Worm (Caenorhabditis elegans) whole organism, mixed stage, embryonic: Measurements from ENCODE around the gene anoh-1.

Experiments used
- M03D4.4 ChIP-seq: sonication (generic microtip); optimal IDR thresholded peaks from 2 replicates; lab custom pipeline; 2017; ENCODE audit warnings: mild to moderate bottlenecking, missing genetic modification characterization, missing compliant biosample characterization
- bed-3 ChIP-seq: fragments of 200-800 bp; sonication (Bioruptor generic); optimal IDR thresholded peaks from 3 replicates; lab custom pipeline; 2018; ENCODE audit warnings: mild to moderate bottlenecking, missing genetic modification characterization, moderate library complexity, missing compliant biosample characterization
- blmp-1 ChIP-seq: fragments of 150-350 bp; optimal IDR thresholded peaks from 2 replicates; lab custom pipeline; 2014; ENCODE audit warnings: missing biosample characterization, missing genetic modification characterization
- ceh-39 ChIP-seq: fragments of 150-350 bp; optimal IDR thresholded peaks from 2 replicates; lab custom pipeline; 2014; ENCODE audit warnings: missing biosample characterization, missing genetic modification characterization
- ceh-43 ChIP-seq: fragments of 200-800 bp; sonication (Bioruptor generic); optimal IDR thresholded peaks from 2 replicates; lab custom pipeline; 2018; ENCODE audit warnings: mild to moderate bottlenecking, missing genetic modification characterization, moderate library complexity, missing compliant biosample characterization
- ceh-83 ChIP-seq: fragments of 200-800 bp; sonication (Bioruptor generic); optimal IDR thresholded peaks from 2 replicates; lab custom pipeline; 2018; ENCODE audit warnings: mild to moderate bottlenecking, missing genetic modification characterization, missing compliant biosample characterization
- ces-1 ChIP-seq: fragments of 150-350 bp; optimal IDR thresholded peaks from 2 replicates; lab custom pipeline; 2014; ENCODE audit warnings: missing biosample characterization, missing genetic modification reagents, missing genetic modification characterization
- cnd-1 ChIP-seq: fragments of 200-800 bp; sonication (Bioruptor generic); optimal IDR thresholded peaks from 2 replicates; lab custom pipeline; 2018; ENCODE audit warnings: mild to moderate bottlenecking, missing genetic modification characterization, missing compliant biosample characterization
- drap-1 ChIP-seq: fragments of 200-800 bp; sonication (Bioruptor generic); optimal IDR thresholded peaks from 3 replicates; lab custom pipeline; 2018; ENCODE audit warnings: mild to moderate bottlenecking, missing genetic modification characterization, missing compliant biosample characterization
- elt-1 ChIP-seq: sonication (generic microtip); optimal IDR thresholded peaks from 2 replicates; lab custom pipeline; 2017; ENCODE audit warnings: missing genetic modification characterization, mild to moderate bottlenecking, missing compliant biosample characterization, antibody characterized with exemption, moderate library complexity, borderline replicate concordance; ENCODE audit not compliant: insufficient read depth
- elt-3 ChIP-seq: fragments of 150-350 bp; optimal IDR thresholded peaks from 2 replicates; lab custom pipeline; 2014; ENCODE audit warnings: missing biosample characterization, missing genetic modification characterization
- flh-1 ChIP-seq: fragments of 200-800 bp; sonication (Bioruptor generic); optimal IDR thresholded peaks from 2 replicates; lab custom pipeline; 2018; ENCODE audit warnings: mild to moderate bottlenecking, missing genetic modification characterization, moderate library complexity, missing compliant biosample characterization
- ham-2 ChIP-seq: fragments of 200-800 bp; sonication (Bioruptor generic); optimal IDR thresholded peaks from 2 replicates; lab custom pipeline; 2018; ENCODE audit warnings: mild to moderate bottlenecking, missing genetic modification characterization, missing compliant biosample characterization
- hlh-1 ChIP-seq: fragments of 150-350 bp; optimal IDR thresholded peaks from 2 replicates; lab custom pipeline; 2014; ENCODE audit warnings: missing biosample characterization, missing genetic modification reagents, missing genetic modification characterization
- lin-13 ChIP-seq: fragments of 150-350 bp; optimal IDR thresholded peaks from 2 replicates; lab custom pipeline; 2014; ENCODE audit warnings: missing biosample characterization, missing genetic modification characterization
- lin-32 ChIP-seq: fragments of 200-800 bp; sonication (Bioruptor generic); optimal IDR thresholded peaks from 2 replicates; lab custom pipeline; 2018; ENCODE audit warnings: mild to moderate bottlenecking, missing genetic modification characterization, missing compliant biosample characterization
- lsy-2 ChIP-seq: fragments of 150-350 bp; optimal IDR thresholded peaks from 2 replicates; lab custom pipeline; 2014; ENCODE audit warnings: missing biosample characterization, missing genetic modification characterization
- mab-5 ChIP-seq: fragments of 150-350 bp; optimal IDR thresholded peaks from 2 replicates; lab custom pipeline; 2014; ENCODE audit warnings: missing biosample characterization, missing genetic modification characterization
- mep-1 ChIP-seq: fragments of 150-350 bp; optimal IDR thresholded peaks from 2 replicates; lab custom pipeline; 2017; ENCODE audit warnings: missing biosample characterization, missing genetic modification reagents, missing genetic modification characterization, inconsistent platforms
- mls-2 ChIP-seq: sonication (generic microtip); optimal IDR thresholded peaks from 2 replicates; lab custom pipeline; 2016; ENCODE audit warnings: mild to moderate bottlenecking, missing genetic modification characterization, moderate library complexity, missing compliant biosample characterization
- nhr-12 ChIP-seq: fragments of 150-350 bp; optimal IDR thresholded peaks from 2 replicates; lab custom pipeline; 2014; ENCODE audit warnings: missing biosample characterization, missing genetic modification characterization
- nhr-2 ChIP-seq: fragments of 150-350 bp; optimal IDR thresholded peaks from 2 replicates; lab custom pipeline; 2014; ENCODE audit warnings: missing biosample characterization, missing genetic modification characterization
- nhr-237 ChIP-seq: fragments of 150-350 bp; optimal IDR thresholded peaks from 2 replicates; lab custom pipeline; 2014; ENCODE audit warnings: missing biosample characterization, missing genetic modification characterization
- nhr-28 ChIP-seq: fragments of 150-350 bp; optimal IDR thresholded peaks from 2 replicates; lab custom pipeline; 2014; ENCODE audit warnings: missing biosample characterization, missing genetic modification characterization
- nhr-76 ChIP-seq: sonication (generic microtip); optimal IDR thresholded peaks from 2 replicates; lab custom pipeline; 2017; ENCODE audit warnings: missing biosample characterization, missing genetic modification characterization
- pha-4 ChIP-seq: fragments of 150-350 bp; optimal IDR thresholded peaks from 2 replicates; lab custom pipeline; 2018; ENCODE audit warnings: missing biosample characterization, missing genetic modification reagents, missing genetic modification characterization
- sem-2 ChIP-seq: fragments of 200-800 bp; sonication (Bioruptor generic); optimal IDR thresholded peaks from 2 replicates; lab custom pipeline; 2018; ENCODE audit warnings: mild to moderate bottlenecking, missing genetic modification characterization, missing compliant biosample characterization
- snpc-4 ChIP-seq: fragments of 150-350 bp; optimal IDR thresholded peaks from 2 replicates; lab custom pipeline; 2014; ENCODE audit warnings: missing biosample characterization, missing genetic modification characterization
- sptf-1 ChIP-seq: sonication (generic microtip); optimal IDR thresholded peaks from 2 replicates; lab custom pipeline; 2017; ENCODE audit warnings: mild to moderate bottlenecking, missing genetic modification characterization, moderate library complexity, missing compliant biosample characterization
- tbx-8 ChIP-seq: fragments of 200-800 bp; sonication (Bioruptor generic); optimal IDR thresholded peaks from 2 replicates; lab custom pipeline; 2018; ENCODE audit warnings: mild to moderate bottlenecking, missing genetic modification characterization, moderate library complexity, missing compliant biosample characterization
- unc-120 ChIP-seq: sonication (generic microtip); optimal IDR thresholded peaks from 2 replicates; lab custom pipeline; 2017; ENCODE audit warnings: missing genetic modification characterization, missing compliant biosample characterization; ENCODE audit not compliant: poor library complexity, severe bottlenecking
- unc-39 ChIP-seq: fragments of 150-350 bp; optimal IDR thresholded peaks from 2 replicates; lab custom pipeline; 2014; ENCODE audit warnings: missing biosample characterization, missing genetic modification characterization
- unc-62 ChIP-seq: fragments of 150-350 bp; optimal IDR thresholded peaks from 2 replicates; lab custom pipeline; 2014; ENCODE audit warnings: missing biosample characterization, missing genetic modification reagents, missing genetic modification characterization
- zip-8 ChIP-seq: fragments of 150-350 bp; optimal IDR thresholded peaks from 2 replicates; lab custom pipeline; 2014; ENCODE audit warnings: missing biosample characterization, missing genetic modification characterization
- ztf-11 ChIP-seq: fragments of 150-350 bp; optimal IDR thresholded peaks from 2 replicates; lab custom pipeline; 2014; ENCODE audit warnings: missing biosample characterization, missing genetic modification characterization

anoh-1 gene

DNA sequence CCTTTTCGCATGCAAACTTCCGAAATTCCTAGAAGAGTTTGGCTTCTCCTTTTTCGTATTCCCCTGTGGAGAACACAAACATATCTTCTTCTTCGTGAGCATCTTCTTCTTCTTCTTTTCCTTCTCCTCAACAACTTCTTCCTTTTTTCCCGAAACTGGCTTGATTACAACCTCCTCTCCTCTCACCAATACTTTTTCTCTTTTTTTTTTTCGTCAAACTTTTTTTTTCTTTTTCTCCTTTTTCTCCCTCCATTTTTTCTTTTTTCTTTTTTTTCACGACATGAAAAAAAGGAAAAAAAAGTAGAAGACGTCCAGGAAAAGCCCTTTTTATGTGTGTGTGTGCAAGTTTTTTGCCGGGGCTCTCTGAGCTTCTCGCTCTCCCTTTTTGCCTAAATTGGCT is 24.5 kb downstream of the anoh-1 start:
- TF ChIP-seq flh-1 (GFP tag; lab: Kevin White, UChicago) (no peak), ces-1 (GFP tag; lab: Kevin White, UChicago) (peak; percentile 35)

DNA sequence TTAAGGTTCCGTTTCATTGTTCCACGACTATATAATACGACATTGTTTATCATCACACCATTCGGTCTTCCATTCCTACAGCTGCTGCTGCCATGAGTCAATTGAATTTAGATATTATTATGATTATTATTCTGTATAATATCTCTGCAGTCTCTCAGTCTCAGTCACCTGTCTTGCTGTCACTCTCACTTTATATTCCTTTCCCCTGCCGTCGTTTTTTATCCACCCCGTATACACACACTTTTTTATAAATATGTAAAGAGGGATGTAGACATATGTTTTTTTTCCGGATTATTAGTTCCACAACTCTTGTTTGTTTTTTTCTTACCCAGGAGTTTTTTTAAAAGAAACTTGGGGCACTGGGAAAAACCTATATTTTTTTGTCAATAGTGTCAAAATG is 25.9 kb downstream of the anoh-1 start:
- TF ChIP-seq sem-2 (no peak), nhr-2 (tag; lab: Kevin White, UChicago) (no peak)

DNA sequence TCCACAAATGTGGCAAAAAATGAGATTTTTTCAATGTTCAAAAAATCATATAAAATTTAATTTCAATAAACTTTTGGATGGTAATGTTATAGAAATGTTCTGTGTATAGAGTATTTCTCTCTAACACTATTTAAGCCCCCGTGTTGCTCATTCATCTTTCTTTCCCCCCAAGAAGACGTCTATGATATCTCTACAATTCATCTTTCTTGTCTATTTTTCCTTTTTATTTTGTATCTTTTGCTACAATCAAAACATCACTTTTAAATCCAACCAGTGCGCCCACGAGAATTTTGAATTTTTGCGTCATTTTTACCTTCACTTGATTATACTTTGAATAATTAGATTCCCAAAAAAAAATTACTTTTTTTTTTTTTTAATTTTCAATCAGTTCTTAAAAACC is 26.4 kb downstream of the anoh-1 start:
- no peak for TF ChIP-seq hlh-1 (tag; lab: Kevin White, UChicago)
- no peak for TF ChIP-seq sem-2
- no peak for TF ChIP-seq snpc-4
- no peak for TF ChIP-seq flh-1 (GFP tag; lab: Kevin White, UChicago)
- no peak for TF ChIP-seq ces-1 (GFP tag; lab: Kevin White, UChicago)
- no peak for TF ChIP-seq ham-2 (GFP tag; lab: Kevin White, UChicago)
- TF ChIP-seq unc-120, result no peak
- no peak for TF ChIP-seq ztf-11 (tag; lab: Kevin White, UChicago)
- TF ChIP-seq tbx-8 (GFP tag; lab: Kevin White, UChicago), result no peak
- no peak for TF ChIP-seq mep-1 (tag; lab: Kevin White, UChicago)
- TF ChIP-seq ceh-43, result no peak
- no peak for TF ChIP-seq unc-62 (GFP tag; lab: Kevin White, UChicago)
- no peak for TF ChIP-seq cnd-1
- no peak for TF ChIP-seq sptf-1 (tag; lab: Kevin White, UChicago)
- TF ChIP-seq lin-32 (GFP tag; lab: Kevin White, UChicago), result no peak
- no peak for TF ChIP-seq pha-4 (tag; lab: Kevin White, UChicago)
- no peak for TF ChIP-seq unc-39
- no peak for TF ChIP-seq bed-3 (GFP tag; lab: Kevin White, UChicago)
- no peak for TF ChIP-seq lin-13 (tag; lab: Kevin White, UChicago)
- TF ChIP-seq, all 35 proteins: peak for 0

DNA sequence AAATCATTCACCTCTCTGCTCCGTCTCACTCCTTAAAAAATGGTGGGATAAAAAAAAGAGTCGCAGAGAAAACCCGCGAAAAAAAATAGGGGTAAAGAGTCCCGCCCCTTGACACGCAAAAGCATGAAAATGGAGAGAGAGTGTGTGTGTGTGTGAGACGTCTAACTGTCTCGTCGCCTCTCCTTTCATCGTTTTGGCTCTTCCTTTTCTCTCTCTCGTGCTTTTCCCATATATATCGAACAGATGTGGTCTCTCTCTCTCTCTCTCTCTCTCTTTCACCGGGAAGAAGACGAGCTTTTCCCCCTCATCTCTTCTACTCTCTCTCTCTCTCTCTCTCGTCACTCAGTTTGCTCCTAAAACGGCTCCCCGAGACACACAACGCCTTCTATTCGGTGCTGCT is 29.4 kb downstream of the anoh-1 start:
- TF ChIP-seq nhr-237 (no peak), snpc-4 (no peak), drap-1 (GFP tag; lab: Kevin White, UChicago) (peak; percentile 28), hlh-1 (tag; lab: Kevin White, UChicago) (no peak), lin-13 (tag; lab: Kevin White, UChicago) (no peak), blmp-1 (tag; lab: Kevin White, UChicago) (no peak), ztf-11 (tag; lab: Kevin White, UChicago) (no peak), sem-2 (no peak), mls-2 (tag; lab: Kevin White, UChicago) (peak; percentile 48), M03D4.4 (no peak), pha-4 (tag; lab: Kevin White, UChicago) (peak; percentile 22), mab-5 (tag; lab: Kevin White, UChicago) (no peak), ces-1 (GFP tag; lab: Kevin White, UChicago) (peak; percentile 55), unc-120 (peak; percentile 37), cnd-1 (peak; percentile 59), mep-1 (tag; lab: Kevin White, UChicago) (no peak), ham-2 (GFP tag; lab: Kevin White, UChicago) (peak; percentile 12), sptf-1 (tag; lab: Kevin White, UChicago) (peak; percentile 64), ceh-39 (tag; lab: Kevin White, UChicago) (no peak), nhr-2 (tag; lab: Kevin White, UChicago) (no peak), unc-62 (GFP tag; lab: Kevin White, UChicago) (no peak), nhr-76 (no peak), elt-1 (tag; lab: Kevin White, UChicago) (no peak), lsy-2 (tag; lab: Kevin White, UChicago) (peak; percentile 1), zip-8 (tag; lab: Kevin White, UChicago) (no peak), bed-3 (GFP tag; lab: Kevin White, UChicago) (no peak), ceh-43 (no peak), nhr-12 (tag; lab: Kevin White, UChicago) (no peak), lin-32 (GFP tag; lab: Kevin White, UChicago) (peak; percentile 38), elt-3 (tag; lab: Kevin White, UChicago) (no peak), unc-39 (no peak), tbx-8 (GFP tag; lab: Kevin White, UChicago) (no peak), ceh-83 (GFP tag; lab: Kevin White, UChicago) (no peak), nhr-28 (no peak)
